Fruit fly (Drosophila melanogaster) whole organism, embryonic: ENCODE measurements around the gene mthl6.

ENCODE experiments used
- Asciz ChIP-seq: fragments of 200-800 bp; sonication (Bioruptor generic); optimal IDR thresholded peaks from 2 replicates; lab custom pipeline; 2017; ENCODE audit warnings: missing biosample characterization, mild to moderate bottlenecking, missing genetic modification characterization, missing genetic modification reagents
- BtbVII ChIP-seq: fragments of 200-800 bp; sonication (Bioruptor generic); optimal IDR thresholded peaks from 3 replicates; lab custom pipeline; 2017; ENCODE audit warnings: missing biosample characterization, mild to moderate bottlenecking, missing genetic modification characterization
- C15 ChIP-seq: fragments of 200-800 bp; sonication (Bioruptor generic); IDR thresholded peaks from 3 replicates; pipeline ENCODE4 v1.3.6; 2022; ENCODE audit warnings: missing biosample characterization, missing genetic modification characterization
- CG10267 ChIP-seq: fragments of 200-800 bp; sonication (Bioruptor generic); optimal IDR thresholded peaks from 2 replicates; lab custom pipeline; 2018; ENCODE audit warnings: missing biosample characterization, mild to moderate bottlenecking, missing genetic modification characterization, moderate library complexity
- CG11085 ChIP-seq: fragments of 200-800 bp; sonication (Bioruptor generic); IDR thresholded peaks from 2 replicates; pipeline ENCODE4 v1.3.6; 2022; ENCODE audit warnings: missing biosample characterization, missing genetic modification characterization
- CG12744 ChIP-seq: fragments of 200-800 bp; sonication (Bioruptor generic); optimal IDR thresholded peaks from 2 replicates; lab custom pipeline; 2016; ENCODE audit warnings: missing biosample characterization, missing genetic modification characterization
- CG13775 ChIP-seq: fragments of 200-800 bp; sonication (Bioruptor generic); optimal IDR thresholded peaks from 3 replicates; lab custom pipeline; 2017; ENCODE audit warnings: missing biosample characterization, mild to moderate bottlenecking, missing genetic modification characterization
- CG17361 ChIP-seq: fragments of 200-800 bp; sonication (Bioruptor generic); IDR thresholded peaks from 3 replicates; pipeline ENCODE4 v1.3.6; 2022; ENCODE audit warnings: missing biosample characterization, missing genetic modification characterization
- CG17385 ChIP-seq: fragments of 200-800 bp; sonication (Bioruptor generic); optimal IDR thresholded peaks from 3 replicates; lab custom pipeline; 2018; ENCODE audit warnings: missing biosample characterization, mild to moderate bottlenecking, missing genetic modification characterization
- CG17912 ChIP-seq: fragments of 200-800 bp; sonication (Bioruptor generic); optimal IDR thresholded peaks from 2 replicates; lab custom pipeline; 2018; ENCODE audit warnings: missing biosample characterization, mild to moderate bottlenecking, missing genetic modification characterization
- CG18764 ChIP-seq: fragments of 200-800 bp; sonication (Bioruptor generic); optimal IDR thresholded peaks from 3 replicates; lab custom pipeline; 2016; ENCODE audit warnings: missing biosample characterization, missing genetic modification characterization
- CG2875 ChIP-seq: fragments of 200-800 bp; sonication (Bioruptor generic); optimal IDR thresholded peaks from 2 replicates; lab custom pipeline; 2017; ENCODE audit warnings: missing biosample characterization, mild to moderate bottlenecking, missing genetic modification characterization, missing genetic modification reagents
- CG2889 ChIP-seq: fragments of 200-800 bp; sonication (Bioruptor generic); IDR thresholded peaks from 3 replicates; pipeline ENCODE4 v1.3.6; 2022; ENCODE audit warnings: missing biosample characterization, missing genetic modification characterization
- CG34224 ChIP-seq: fragments of 200-800 bp; sonication (Bioruptor generic); IDR thresholded peaks from 3 replicates; pipeline ENCODE4 v1.3.6; 2022; ENCODE audit warnings: missing biosample characterization, missing genetic modification characterization; ENCODE audit not compliant: partially characterized antibody
- CG7987 ChIP-seq: fragments of 200-800 bp; sonication (Bioruptor generic); optimal IDR thresholded peaks from 2 replicates; lab custom pipeline; 2018; ENCODE audit warnings: missing biosample characterization, mild to moderate bottlenecking, missing genetic modification characterization, moderate library complexity
- CG8359 ChIP-seq: fragments of 200-800 bp; sonication (Bioruptor generic); optimal IDR thresholded peaks from 2 replicates; lab custom pipeline; 2017; ENCODE audit warnings: missing biosample characterization, mild to moderate bottlenecking, missing genetic modification characterization, borderline replicate concordance
- Chrac-16 ChIP-seq: fragments of 200-800 bp; sonication (Bioruptor generic); optimal IDR thresholded peaks from 3 replicates; lab custom pipeline; 2016; ENCODE audit warnings: missing biosample characterization, missing genetic modification characterization
- CkIIα-i1 ChIP-seq: fragments of 200-800 bp; sonication (Bioruptor generic); IDR thresholded peaks from 2 replicates; pipeline ENCODE4 v1.3.6; 2022; ENCODE audit warnings: missing biosample characterization, missing genetic modification characterization
- Deaf1 ChIP-seq: fragments of 200-800 bp; optimal IDR thresholded peaks from 3 replicates; lab custom pipeline; 2019; ENCODE audit warnings: missing biosample characterization, mild to moderate bottlenecking, missing genetic modification characterization, moderate library complexity
- Dll ChIP-seq: fragments of 200-800 bp; sonication (Bioruptor generic); IDR thresholded peaks from 4 replicates; pipeline ENCODE4 v1.3.6; 2022; ENCODE audit warnings: missing biosample characterization, missing genetic modification characterization; ENCODE audit not compliant: partially characterized antibody
- Ets65A ChIP-seq: fragments of 200-800 bp; sonication (Bioruptor generic); peaks from one replicate; lab custom pipeline; 2016; ENCODE audit warnings: missing biosample characterization, missing genetic modification characterization
- H2.0 ChIP-seq: fragments of 200-800 bp; sonication (Bioruptor generic); IDR thresholded peaks from 2 replicates; pipeline ENCODE4 v1.3.6; 2022; ENCODE audit warnings: missing biosample characterization, missing genetic modification characterization
- MTF-1 ChIP-seq: fragments of 200-800 bp; sonication (Bioruptor generic); optimal IDR thresholded peaks from 2 replicates; lab custom pipeline; 2018; ENCODE audit warnings: missing biosample characterization, mild to moderate bottlenecking, missing genetic modification characterization, borderline replicate concordance
- Oli ChIP-seq: fragments of 200-800 bp; sonication (Bioruptor generic); optimal IDR thresholded peaks from 2 replicates; lab custom pipeline; 2018; ENCODE audit warnings: missing biosample characterization, mild to moderate bottlenecking, missing genetic modification characterization, moderate library complexity
- bbx ChIP-seq: fragments of 200-800 bp; sonication (Bioruptor generic); IDR thresholded peaks from 2 replicates; pipeline ENCODE4 v1.3.6; 2022; ENCODE audit warnings: missing biosample characterization, missing genetic modification characterization; ENCODE audit not compliant: partially characterized antibody
- btn ChIP-seq: fragments of 200-800 bp; sonication (Bioruptor generic); optimal IDR thresholded peaks from 2 replicates; lab custom pipeline; 2016; ENCODE audit warnings: missing biosample characterization, missing genetic modification characterization
- cad ChIP-seq: fragments of >200 bp; optimal IDR thresholded peaks from 2 replicates; lab custom pipeline; 2017; ENCODE audit warnings: missing biosample characterization, missing genetic modification characterization
- cas ChIP-seq: fragments of 200-800 bp; sonication (Bioruptor generic); IDR thresholded peaks from 2 replicates; pipeline ENCODE4 v1.3.6; 2022; ENCODE audit warnings: missing biosample characterization, missing genetic modification characterization
- danr ChIP-seq: fragments of 200-800 bp; sonication (Bioruptor generic); IDR thresholded peaks from 2 replicates; pipeline ENCODE4 v1.3.6; 2022; ENCODE audit warnings: missing biosample characterization, missing genetic modification characterization
- dmrt11E ChIP-seq: fragments of 200-800 bp; sonication (Bioruptor generic); optimal IDR thresholded peaks from 3 replicates; lab custom pipeline; 2018; ENCODE audit warnings: missing biosample characterization, mild to moderate bottlenecking, missing genetic modification characterization, moderate library complexity
- dysf ChIP-seq: fragments of 200-800 bp; sonication (Bioruptor generic); IDR thresholded peaks from 3 replicates; pipeline ENCODE4 v1.3.6; 2022; ENCODE audit warnings: missing biosample characterization, missing genetic modification characterization
- emc ChIP-seq: fragments of 200-800 bp; sonication (Bioruptor generic); optimal IDR thresholded peaks from 2 replicates; lab custom pipeline; 2016; ENCODE audit warnings: missing biosample characterization, missing genetic modification characterization
- fd64A ChIP-seq: fragments of 200-800 bp; sonication (Bioruptor generic); optimal IDR thresholded peaks from 3 replicates; lab custom pipeline; 2018; ENCODE audit warnings: missing biosample characterization, mild to moderate bottlenecking, missing genetic modification characterization
- ftz-f1 ChIP-seq: fragments of 200-800 bp; sonication (Bioruptor generic); optimal IDR thresholded peaks from 2 replicates; lab custom pipeline; 2016; ENCODE audit warnings: missing biosample characterization, missing genetic modification characterization
- hkb ChIP-seq, 2 experiments: fragments of 200-800 bp in 1 of 2; fragments of >200 bp in 1 of 2; sonication (Bioruptor generic) in 1 of 2; IDR thresholded peaks in 1 of 2; optimal IDR thresholded peaks in 1 of 2; 2 replicates each; pipeline versions ENCODE4 v1.3.6 to Lab custom; 2017 to 2022; ENCODE audit warnings: missing biosample characterization in 1 of 2, missing genetic modification characterization in 1 of 2
- knrl ChIP-seq: fragments of 200-800 bp; sonication (Bioruptor generic); IDR thresholded peaks from 3 replicates; pipeline ENCODE4 v1.3.6; 2022; ENCODE audit warnings: missing biosample characterization, missing genetic modification characterization; ENCODE audit not compliant: partially characterized antibody
- mam ChIP-seq: fragments of 200-800 bp; sonication (Bioruptor generic); optimal IDR thresholded peaks from 3 replicates; lab custom pipeline; 2016; ENCODE audit warnings: missing biosample characterization, missing genetic modification characterization
- nom ChIP-seq: fragments of 200-800 bp; sonication (Bioruptor generic); optimal IDR thresholded peaks from 2 replicates; lab custom pipeline; 2017; ENCODE audit warnings: missing biosample characterization, missing genetic modification characterization, mild to moderate bottlenecking, moderate library complexity, missing genetic modification reagents
- rib ChIP-seq: fragments of 200-800 bp; sonication (Bioruptor generic); IDR thresholded peaks from 2 replicates; pipeline ENCODE4 v1.3.6; 2022; ENCODE audit warnings: missing biosample characterization, missing genetic modification characterization
- sens ChIP-seq: fragments of 200-800 bp; sonication (Bioruptor generic); peaks from one replicate; lab custom pipeline; 2016; ENCODE audit warnings: missing biosample characterization, missing genetic modification characterization
- sens-2 ChIP-seq: fragments of 200-800 bp; sonication (Bioruptor generic); IDR thresholded peaks from 2 replicates; pipeline ENCODE4 v1.3.6; 2022; ENCODE audit warnings: missing biosample characterization, missing genetic modification characterization
- slou ChIP-seq: fragments of 200-800 bp; sonication (Bioruptor generic); optimal IDR thresholded peaks from 3 replicates; lab custom pipeline; 2016; ENCODE audit warnings: missing biosample characterization, missing genetic modification characterization
- sug ChIP-seq: fragments of 200-800 bp; optimal IDR thresholded peaks from 2 replicates; lab custom pipeline; 2019; ENCODE audit warnings: missing biosample characterization, mild to moderate bottlenecking, missing genetic modification characterization, moderate library complexity
- trem ChIP-seq: fragments of 200-800 bp; optimal IDR thresholded peaks from 3 replicates; lab custom pipeline; 2019; ENCODE audit warnings: missing biosample characterization, mild to moderate bottlenecking, missing genetic modification characterization, moderate library complexity
- trh ChIP-seq: fragments of 200-800 bp; sonication (Bioruptor generic); optimal IDR thresholded peaks from 2 replicates; lab custom pipeline; 2016; ENCODE audit warnings: missing biosample characterization, missing genetic modification characterization
- vnd ChIP-seq: fragments of 200-800 bp; sonication (Bioruptor generic); IDR thresholded peaks from 3 replicates; pipeline ENCODE4 v1.3.6; 2022; ENCODE audit warnings: missing biosample characterization, missing genetic modification characterization; ENCODE audit not compliant: partially characterized antibody
- wek ChIP-seq: fragments of 200-800 bp; sonication (Bioruptor generic); optimal IDR thresholded peaks from 3 replicates; lab custom pipeline; 2018; ENCODE audit warnings: missing biosample characterization, mild to moderate bottlenecking, missing genetic modification characterization, moderate library complexity
- wor ChIP-seq: fragments of 200-800 bp; sonication (Bioruptor generic); IDR thresholded peaks from 2 replicates; pipeline ENCODE4 v1.3.6; 2022; ENCODE audit warnings: missing biosample characterization, missing genetic modification characterization
- zen2 ChIP-seq: fragments of 200-800 bp; sonication (Bioruptor generic); IDR thresholded peaks from 3 replicates; pipeline ENCODE4 v1.3.6; 2022; ENCODE audit warnings: missing biosample characterization, missing genetic modification characterization; ENCODE audit not compliant: partially characterized antibody

The mthl6 gene

dm6 chr3L:7528380-7529080 is 42.8 kb downstream of the mthl6 start, which contains the start of gene lqf (continued):
- TF ChIP-seq wek (GFP tag; lab: Kevin White, UChicago), result no peak
- no peak for TF ChIP-seq sens (GFP tag; lab: Kevin White, UChicago)
- TF ChIP-seq CG34224, result peak; percentile 68; the same call in 2 of the 3 replicates
- no peak for TF ChIP-seq CG11085 (GFP tag; lab: Robert Waterston, UW)
- no peak for TF ChIP-seq trh (GFP tag; lab: Kevin White, UChicago)
- TF ChIP-seq CG17912 (GFP tag; lab: Kevin White, UChicago), result no peak
- peak; percentile 90 for TF ChIP-seq knrl (GFP tag; lab: Robert Waterston, UW)
- TF ChIP-seq CkIIα-i1 (GFP tag; lab: Robert Waterston, UW), result no peak
- no peak for TF ChIP-seq Chrac-16 (GFP tag; lab: Kevin White, UChicago)
- peak; percentile 5 for TF ChIP-seq trem (tag; lab: Kevin White, UChicago)
- TF ChIP-seq danr, result no peak
- peak; percentile 7 for TF ChIP-seq nom (GFP tag; lab: Kevin White, UChicago)
- no peak for TF ChIP-seq Asciz
- TF ChIP-seq Deaf1 (tag; lab: Kevin White, UChicago), result no peak
- no peak for TF ChIP-seq ftz-f1 (GFP tag; lab: Kevin White, UChicago)
- no peak for TF ChIP-seq CG2889 (GFP tag; lab: Robert Waterston, UW)
- TF ChIP-seq btn (GFP tag; lab: Kevin White, UChicago), result no peak
- no peak for TF ChIP-seq emc (GFP tag; lab: Kevin White, UChicago)
- TF ChIP-seq zen2 (GFP tag; lab: Robert Waterston, UW), result 0 out of 3 replicates have a peak, but pooled peaks have one; percentile 58
- TF ChIP-seq Dll (GFP tag; lab: Robert Waterston, UW), result peak; percentile 92
- no peak for TF ChIP-seq H2.0 (GFP tag; lab: Robert Waterston, UW)
- TF ChIP-seq CG2875, result no peak
- no peak for TF ChIP-seq sens-2 (GFP tag; lab: Robert Waterston, UW)
- TF ChIP-seq slou, result peak; percentile 22
- peak; percentile 26 for TF ChIP-seq dmrt11E
- no peak for TF ChIP-seq dysf
- TF ChIP-seq CG17385 (GFP tag; lab: Kevin White, UChicago), result no peak
- TF ChIP-seq CG18764 (GFP tag; lab: Kevin White, UChicago), result no peak
- TF ChIP-seq C15 (GFP tag; lab: Robert Waterston, UW), result no peak
- TF ChIP-seq BtbVII (GFP tag; lab: Kevin White, UChicago), result no peak
- TF ChIP-seq rib (GFP tag; lab: Robert Waterston, UW), result no peak
- peak; percentile 69 for TF ChIP-seq CG17361
- no peak for TF ChIP-seq CG8359 (GFP tag; lab: Kevin White, UChicago)
- no peak for TF ChIP-seq MTF-1 (GFP tag; lab: Kevin White, UChicago)
- no peak for TF ChIP-seq Ets65A (GFP tag; lab: Kevin White, UChicago)
- no peak for TF ChIP-seq fd64A (GFP tag; lab: Kevin White, UChicago)
- peak; percentile 89 for TF ChIP-seq vnd (GFP tag; lab: Robert Waterston, UW)
- peak; percentile 82 for TF ChIP-seq bbx (GFP tag; lab: Robert Waterston, UW)
- peak; percentile 20 for TF ChIP-seq CG13775 (GFP tag; lab: Kevin White, UChicago)
- TF ChIP-seq mam (GFP tag; lab: Kevin White, UChicago), result no peak
- TF ChIP-seq Oli (tag; lab: Kevin White, UChicago), result no peak
- TF ChIP-seq hkb (optimal IDR thresholded peaks at IDR 0.05; lab: Kevin White, UChicago), result no peak
- no peak for TF ChIP-seq hkb (GFP tag; IDR thresholded peaks at IDR 0.05; lab: Robert Waterston, UW)
- no peak for TF ChIP-seq cas (GFP tag; lab: Robert Waterston, UW)
- no peak for TF ChIP-seq CG12744 (GFP tag; lab: Kevin White, UChicago)
- TF ChIP-seq CG7987, result no peak
- TF ChIP-seq CG10267, result peak; percentile 24
- TF ChIP-seq sug, result peak; percentile 33
- TF ChIP-seq cad (GFP tag; lab: Kevin White, UChicago), result no peak
- TF ChIP-seq wor (GFP tag; lab: Robert Waterston, UW), result no peak
